Fruit fly (Drosophila melanogaster) whole organism, prepupa: Measurements from ENCODE around the gene CG14803.

Experiments
- CG6792 ChIP-seq: fragments of 200-800 bp; sonication (Bioruptor generic); optimal IDR thresholded peaks from 3 replicates; lab custom pipeline; 2016; ENCODE audit warnings: missing biosample characterization, missing genetic modification characterization
- CG6808 ChIP-seq: fragments of 200-800 bp; sonication (Bioruptor generic); optimal IDR thresholded peaks from 3 replicates; lab custom pipeline; 2017; ENCODE audit warnings: missing biosample characterization, missing genetic modification characterization, mild to moderate bottlenecking, moderate library complexity, missing genetic modification reagents
- Ets96B ChIP-seq: fragments of 200-800 bp; optimal IDR thresholded peaks from 2 replicates; lab custom pipeline; 2019; ENCODE audit warnings: missing biosample characterization, mild to moderate bottlenecking, missing genetic modification characterization, moderate library complexity
- Gug ChIP-seq: fragments of 200-800 bp; sonication (Bioruptor generic); IDR thresholded peaks from 2 replicates; pipeline ENCODE4 v1.3.6; 2022; ENCODE audit warnings: missing biosample characterization, missing genetic modification characterization
- Sox102F ChIP-seq: fragments of 200-800 bp; sonication (Bioruptor generic); optimal IDR thresholded peaks from 2 replicates; lab custom pipeline; 2016; ENCODE audit warnings: missing biosample characterization, mild to moderate bottlenecking, missing genetic modification characterization
- pdm3 ChIP-seq: fragments of 200-800 bp; sonication (Bioruptor generic); optimal IDR thresholded peaks from 3 replicates; lab custom pipeline; 2016; ENCODE audit warnings: missing biosample characterization, missing genetic modification characterization
- spab ChIP-seq: fragments of 200-800 bp; sonication (Bioruptor generic); optimal IDR thresholded peaks from 2 replicates; lab custom pipeline; 2017; ENCODE audit warnings: missing biosample characterization, mild to moderate bottlenecking, missing genetic modification characterization, missing genetic modification reagents

dm6 chrX:1877107-1877736, 8.6 kb downstream of the CG14803 start, which contains the start of the genes CG14817 and CG14805:
- TF ChIP-seq Ets96B (tag; lab: Kevin White, UChicago): peak; percentile 5
- TF ChIP-seq CG6808: no peak
- no peak for TF ChIP-seq spab
- TF ChIP-seq pdm3: no peak
- TF ChIP-seq Sox102F (GFP tag; lab: Kevin White, UChicago): no peak
- no peak for TF ChIP-seq Gug (GFP tag; lab: Robert Waterston, UW)
- peak; percentile 40 for TF ChIP-seq CG6792 (GFP tag; lab: Kevin White, UChicago)
